Fruit fly (Drosophila melanogaster): Measurements from ENCODE around the gene CG42824.

The CG42824 gene

DNA sequence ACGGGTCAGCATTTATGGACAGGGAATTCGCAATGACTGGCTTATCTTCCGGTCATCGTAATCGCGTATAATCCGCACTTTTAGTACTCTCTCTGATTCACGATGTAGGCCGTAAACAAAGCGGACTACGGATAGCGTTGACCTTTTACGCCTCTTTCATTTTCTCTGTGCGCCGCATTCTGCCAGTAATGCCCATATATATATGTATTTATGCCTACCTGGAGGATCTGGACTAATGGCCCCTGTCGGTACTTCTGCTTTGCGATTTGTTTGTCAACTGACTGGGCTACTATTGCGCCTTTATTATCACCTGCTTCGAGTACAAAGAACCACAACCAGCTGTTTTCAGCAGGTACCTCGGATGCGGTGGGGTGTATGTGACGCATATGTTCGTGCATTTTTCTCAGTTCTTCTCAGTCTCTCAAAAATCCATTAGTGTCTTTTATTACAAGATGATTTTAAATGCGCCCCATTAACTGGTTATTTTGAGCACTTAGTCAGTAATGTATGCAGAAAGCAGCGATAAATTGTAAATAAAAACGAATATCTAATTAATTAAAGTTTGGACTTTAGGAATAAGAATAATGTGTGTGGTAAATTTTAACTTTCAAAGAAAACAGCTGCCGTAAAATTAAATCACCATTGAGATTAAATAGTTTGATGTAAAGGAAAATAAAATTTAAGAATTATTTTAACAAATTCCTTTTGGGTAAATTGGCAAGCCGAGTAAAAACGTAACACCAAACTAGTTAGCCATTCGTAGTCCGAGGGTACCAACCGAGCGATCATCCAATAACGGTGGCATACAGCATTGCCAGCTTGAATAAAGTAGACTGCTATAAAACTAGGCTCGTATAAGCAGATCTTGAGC, 11.8 kb downstream of the CG42824 start, which contains the start of gene CREG:
Gene CREG, minus strand, starts transcription at position 323 of the 871 bp plus-strand sequence.
- TF ChIP-seq OdsH (GFP tag; optimal IDR thresholded peaks at IDR 0.05) (peak; percentile 57), CG3032 (tag; optimal IDR thresholded peaks at IDR 0.05) (no peak), esn (GFP tag; optimal IDR thresholded peaks at IDR 0.05) (peak; percentile 72), svp (GFP tag) (peak; percentile 96), fd85E (GFP tag; optimal IDR thresholded peaks at IDR 0.05) (no peak), CG10669 (GFP tag; optimal IDR thresholded peaks at IDR 0.05) (peak; percentile 6), Eip75B (GFP tag; optimal IDR thresholded peaks at IDR 0.05) (peak; percentile 51), CG11294 (GFP tag; IDR thresholded peaks at IDR 0.05) (no peak), acj6 (GFP tag; optimal IDR thresholded peaks at IDR 0.05) (peak; percentile 32), Hr38 (GFP tag; optimal IDR thresholded peaks at IDR 0.05) (no peak), net (GFP tag; optimal IDR thresholded peaks at IDR 0.05) (peak; percentile 44), spab (GFP tag; optimal IDR thresholded peaks at IDR 0.05) (peak; percentile 2), Ets96B (tag; optimal IDR thresholded peaks at IDR 0.05) (no peak), CG8319 (GFP tag; optimal IDR thresholded peaks at IDR 0.05) (no peak), CG6792 (GFP tag; optimal IDR thresholded peaks at IDR 0.05) (peak; percentile 35), fkh (GFP tag; optimal IDR thresholded peaks at IDR 0.05) (peak; percentile 20), achi (GFP tag; optimal IDR thresholded peaks at IDR 0.05) (peak; percentile 36), dsx (GFP tag; optimal IDR thresholded peaks at IDR 0.05; ENCODE audit: poor library complexity, severe bottlenecking) (no peak), CG34406 (GFP tag; optimal IDR thresholded peaks at IDR 0.05) (peak; percentile 45), Hr39 (GFP tag; optimal IDR thresholded peaks at IDR 0.05) (peak; percentile 26), cyc (GFP tag; optimal IDR thresholded peaks at IDR 0.05) (peak; percentile 34), CG8119 (GFP tag; IDR thresholded peaks at IDR 0.05) (0 out of 3 replicates have a peak, but pooled peaks have one; percentile 15), CG31627 (GFP tag; optimal IDR thresholded peaks at IDR 0.05) (peak; percentile 38), pdm3 (GFP tag; optimal IDR thresholded peaks at IDR 0.05) (peak; percentile 62), CG11762 (GFP tag; optimal IDR thresholded peaks at IDR 0.05; ENCODE audit: insufficient read depth) (no peak), Met (GFP tag; optimal IDR thresholded peaks at IDR 0.05) (peak; percentile 71), CG6854 (GFP tag; optimal IDR thresholded peaks at IDR 0.05) (peak; percentile 12), fd59A (GFP tag; optimal IDR thresholded peaks at IDR 0.05) (no peak), Sox102F (GFP tag; optimal IDR thresholded peaks at IDR 0.05) (peak; percentile 57), Ets21C (GFP tag; optimal IDR thresholded peaks at IDR 0.05) (peak; percentile 30), Eip93F (GFP tag; optimal IDR thresholded peaks at IDR 0.05) (peak; percentile 48), CG32006 (GFP tag; optimal IDR thresholded peaks at IDR 0.05) (peak; percentile 69), vri (GFP tag; optimal IDR thresholded peaks at IDR 0.05) (peak; percentile 10), CG8632 (GFP tag; optimal IDR thresholded peaks at IDR 0.05) (peak; percentile 38), ss (GFP tag; optimal IDR thresholded peaks at IDR 0.05) (peak; percentile 5 to 24), CG6808 (GFP tag; optimal IDR thresholded peaks at IDR 0.05) (peak; percentile 44), Lpt (GFP tag; optimal IDR thresholded peaks at IDR 0.05) (no peak), CG9139 (GFP tag; optimal IDR thresholded peaks at IDR 0.05) (no peak), eg (GFP tag; IDR thresholded peaks at IDR 0.05) (no peak), Hr4 (GFP tag; optimal IDR thresholded peaks at IDR 0.05) (peak; percentile 48), CG3919 (GFP tag; optimal IDR thresholded peaks at IDR 0.05) (peak; percentile 53), Smox (GFP tag; optimal IDR thresholded peaks at IDR 0.05) (peak; percentile 55), lz (GFP tag; optimal IDR thresholded peaks at IDR 0.05) (peak; percentile 43), CG1621 (tag; optimal IDR thresholded peaks at IDR 0.05) (no peak), Gug (GFP tag; IDR thresholded peaks at IDR 0.05) (no peak), Blimp-1 (GFP tag; optimal IDR thresholded peaks at IDR 0.05) (peak; percentile 11), Sox14 (GFP tag; optimal IDR thresholded peaks at IDR 0.05) (peak; percentile 59), CG11902 (GFP tag; optimal IDR thresholded peaks at IDR 0.05) (peak; percentile 41), topi (GFP tag; optimal IDR thresholded peaks at IDR 0.05) (peak; percentile 65), CG15336 (GFP tag; IDR thresholded peaks at IDR 0.05) (no peak)
